Fruit fly (Drosophila melanogaster) whole organism, adult: Measurements from ENCODE around the gene CG7379.

ENCODE experiments used
- CG11617 ChIP-seq: fragments of 200-800 bp; sonication (Bioruptor generic); optimal IDR thresholded peaks from 2 replicates; lab custom pipeline; 2017; ENCODE audit warnings: mild to moderate bottlenecking, missing biosample characterization, missing genetic modification reagents, missing genetic modification characterization
- CG12768 ChIP-seq: fragments of 200-800 bp; sonication (Bioruptor generic); optimal IDR thresholded peaks from 2 replicates; lab custom pipeline; 2017; ENCODE audit warnings: missing biosample characterization, missing genetic modification characterization, mild to moderate bottlenecking, moderate library complexity, missing genetic modification reagents
- CG14711 ChIP-seq: fragments of 200-800 bp; sonication (Bioruptor generic); optimal IDR thresholded peaks from 2 replicates; lab custom pipeline; 2018; ENCODE audit warnings: missing biosample characterization, mild to moderate bottlenecking, missing genetic modification characterization, moderate library complexity
- CG1620 ChIP-seq: fragments of 200-800 bp; sonication (Bioruptor generic); optimal IDR thresholded peaks from 2 replicates; lab custom pipeline; 2016; ENCODE audit warnings: missing biosample characterization, missing genetic modification characterization
- CG33017 ChIP-seq: fragments of 200-800 bp; sonication (Bioruptor generic); optimal IDR thresholded peaks from 2 replicates; lab custom pipeline; 2018; ENCODE audit warnings: missing biosample characterization, mild to moderate bottlenecking, missing genetic modification characterization, moderate library complexity
- CG5204 ChIP-seq: fragments of 200-800 bp; sonication (Bioruptor generic); optimal IDR thresholded peaks from 2 replicates; lab custom pipeline; 2016; ENCODE audit warnings: missing biosample characterization, missing genetic modification characterization
- CG7045 ChIP-seq: fragments of 200-800 bp; sonication (Bioruptor generic); optimal IDR thresholded peaks from 2 replicates; lab custom pipeline; 2017; ENCODE audit warnings: missing biosample characterization, mild to moderate bottlenecking, missing genetic modification characterization
- CG7101 ChIP-seq: fragments of 200-800 bp; sonication (Bioruptor generic); optimal IDR thresholded peaks from 2 replicates; lab custom pipeline; 2018; ENCODE audit warnings: missing biosample characterization, mild to moderate bottlenecking, missing genetic modification characterization, moderate library complexity
- Clk ChIP-seq: fragments of 200-800 bp; sonication (Bioruptor generic); optimal IDR thresholded peaks from 2 replicates; lab custom pipeline; 2017; ENCODE audit warnings: missing biosample characterization, missing genetic modification characterization
- Crg-1 ChIP-seq: fragments of 200-800 bp; sonication (Bioruptor generic); optimal IDR thresholded peaks from 2 replicates; lab custom pipeline; 2016; ENCODE audit warnings: missing biosample characterization, missing genetic modification characterization
- Hr96 ChIP-seq: fragments of 200-800 bp; sonication (Bioruptor generic); optimal IDR thresholded peaks from 2 replicates; lab custom pipeline; 2016; ENCODE audit warnings: missing biosample characterization, missing genetic modification characterization
- Mnt ChIP-seq: fragments of 200-800 bp; sonication (Bioruptor generic); optimal IDR thresholded peaks from 2 replicates; lab custom pipeline; 2016; ENCODE audit warnings: missing biosample characterization, mild to moderate bottlenecking, missing genetic modification characterization
- bab1 ChIP-seq: fragments of 200-800 bp; sonication (Bioruptor generic); optimal IDR thresholded peaks from 3 replicates; lab custom pipeline; 2019; ENCODE audit warnings: missing biosample characterization, mild to moderate bottlenecking, missing genetic modification characterization, moderate library complexity
- cic ChIP-seq: fragments of 200-800 bp; sonication (Bioruptor generic); optimal IDR thresholded peaks from 2 replicates; lab custom pipeline; 2017; ENCODE audit warnings: missing biosample characterization, mild to moderate bottlenecking, missing genetic modification characterization, moderate library complexity
- cnc ChIP-seq, 2 experiments: fragments of >200 bp; optimal IDR thresholded peaks; 2 replicates each; lab custom pipeline; 2017
- kay ChIP-seq: fragments of 200-800 bp; sonication (Bioruptor generic); peaks from one replicate; lab custom pipeline; 2016; ENCODE audit warnings: missing biosample characterization, missing genetic modification characterization, borderline replicate concordance
- ovo ChIP-seq: fragments of 200-800 bp; sonication (Bioruptor generic); optimal IDR thresholded peaks from 2 replicates; lab custom pipeline; 2016; ENCODE audit warnings: missing biosample characterization, missing genetic modification characterization
- pad ChIP-seq: fragments of 200-800 bp; sonication (Bioruptor generic); optimal IDR thresholded peaks from 3 replicates; lab custom pipeline; 2017; ENCODE audit warnings: missing biosample characterization, missing genetic modification characterization, mild to moderate bottlenecking, moderate library complexity, missing genetic modification reagents
- tj ChIP-seq: fragments of 200-800 bp; sonication (Bioruptor generic); optimal IDR thresholded peaks from 3 replicates; lab custom pipeline; 2017; ENCODE audit warnings: missing biosample characterization, mild to moderate bottlenecking, missing genetic modification characterization, moderate library complexity
- toe ChIP-seq: fragments of 200-800 bp; sonication (Bioruptor generic); optimal IDR thresholded peaks from 2 replicates; lab custom pipeline; 2016; ENCODE audit warnings: missing biosample characterization, missing genetic modification characterization

The CG7379 gene

dm6 chr3R:17787780-17788179, 10.3 kb downstream of the CG7379 start:
- TF ChIP-seq kay (GFP tag; lab: Kevin White, UChicago) (no peak), CG33017 (no peak)

DNA sequence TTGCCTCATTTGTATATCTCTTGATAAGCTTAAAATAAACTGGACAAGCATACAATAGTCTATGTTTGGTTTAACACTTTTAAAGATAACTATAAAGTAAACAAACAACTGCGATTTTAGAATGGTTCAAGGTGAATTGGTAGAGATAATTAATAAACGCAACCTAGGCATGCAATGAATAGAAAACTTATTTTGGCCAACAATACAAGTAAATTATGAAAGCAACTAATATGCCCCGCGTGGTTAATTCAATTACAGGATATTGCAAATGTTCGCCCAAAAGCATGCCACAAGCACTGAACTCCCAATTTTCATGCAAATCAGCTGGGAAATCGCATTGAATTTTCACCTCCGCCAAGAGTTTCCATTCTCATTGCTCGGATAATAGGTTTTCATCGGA, 13.9 kb downstream of the CG7379 start:
- TF ChIP-seq CG12768 (GFP tag; lab: Kevin White, UChicago) = no peak
- TF ChIP-seq Hr96 (GFP tag; lab: Kevin White, UChicago) = no peak
- TF ChIP-seq tj (GFP tag; lab: Kevin White, UChicago) = no peak

- TF ChIP-seq Mnt (GFP tag; lab: Kevin White, UChicago) (peak; percentile 2), bab1 (GFP tag; lab: Kevin White, UChicago) (no peak), Clk (GFP tag; lab: Kevin White, UChicago) (no peak), tj (GFP tag; lab: Kevin White, UChicago) (peak; percentile 2), ovo (GFP tag; lab: Kevin White, UChicago) (no peak), pad (GFP tag; lab: Kevin White, UChicago) (no peak), CG7101 (tag; lab: Kevin White, UChicago) (no peak), toe (no peak), CG1620 (no peak), CG11617 (no peak), cnc (optimal IDR thresholded peaks at IDR 0.05; lab: Kevin White, UChicago) (no peak), Hr96 (GFP tag; lab: Kevin White, UChicago) (no peak), CG7045 (no peak), cic (no peak), CG14711 (tag; lab: Kevin White, UChicago) (no peak), CG12768 (GFP tag; lab: Kevin White, UChicago) (no peak), Crg-1 (GFP tag; lab: Kevin White, UChicago) (no peak), CG5204 (GFP tag; lab: Kevin White, UChicago) (no peak), CG33017 (no peak), kay (GFP tag; lab: Kevin White, UChicago) (peak; percentile 25)
These were observed 15.0 kb downstream of the CG7379 start for dm6 chr3R:17783144-17783543.

dm6 chr3R:17781371-17781770, 16.7 kb downstream of the CG7379 start:
- no peak for TF ChIP-seq Crg-1 (GFP tag; lab: Kevin White, UChicago)
- no peak for TF ChIP-seq cic
- TF ChIP-seq CG7101 (tag; lab: Kevin White, UChicago) = peak; percentile 48
- TF ChIP-seq CG5204 (GFP tag; lab: Kevin White, UChicago) = no peak
- no peak for TF ChIP-seq Mnt (GFP tag; lab: Kevin White, UChicago)
- no peak for TF ChIP-seq tj (GFP tag; lab: Kevin White, UChicago)
- peak; percentile 72 for TF ChIP-seq kay (GFP tag; lab: Kevin White, UChicago)
- no peak for TF ChIP-seq pad (GFP tag; lab: Kevin White, UChicago)
- TF ChIP-seq cnc (optimal IDR thresholded peaks at IDR 0.05; lab: Kevin White, UChicago) = no peak
- TF ChIP-seq CG7045 = peak; percentile 37
- TF ChIP-seq CG12768 (GFP tag; lab: Kevin White, UChicago) = no peak
- TF ChIP-seq Hr96 (GFP tag; lab: Kevin White, UChicago) = no peak
- no peak for TF ChIP-seq bab1 (GFP tag; lab: Kevin White, UChicago)
- TF ChIP-seq CG33017 = peak; percentile 34
- peak; percentile 54 for TF ChIP-seq CG14711 (tag; lab: Kevin White, UChicago)
- TF ChIP-seq Clk (GFP tag; lab: Kevin White, UChicago) = no peak
- no peak for TF ChIP-seq ovo (GFP tag; lab: Kevin White, UChicago)
- no peak for TF ChIP-seq CG11617
- peak; percentile 58 for TF ChIP-seq toe
- TF ChIP-seq CG1620 = no peak

DNA sequence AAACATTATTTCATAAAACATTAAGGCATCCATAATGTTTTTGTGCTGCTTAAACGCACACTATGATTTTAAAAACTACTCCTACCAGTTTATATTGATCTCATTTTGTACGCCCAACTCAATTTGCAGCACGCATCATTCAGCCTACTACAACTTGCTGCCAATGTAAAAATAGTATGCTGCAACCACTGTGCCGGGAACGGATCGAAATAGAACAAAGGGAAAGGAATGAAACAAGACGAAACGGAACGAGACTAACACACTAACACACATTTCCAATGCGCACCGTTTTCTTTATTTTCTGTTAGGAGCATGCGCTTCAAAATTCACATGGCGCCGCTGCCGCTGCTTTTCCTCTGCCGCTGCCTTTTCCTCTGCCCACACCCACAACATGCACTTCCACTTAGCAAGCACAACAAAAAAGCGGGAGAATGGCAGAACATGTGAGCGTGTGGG, 21.1 kb downstream of the CG7379 start:
- TF ChIP-seq CG14711 (tag; lab: Kevin White, UChicago) = no peak
- TF ChIP-seq CG5204 (GFP tag; lab: Kevin White, UChicago) = peak; percentile 21
- no peak for TF ChIP-seq CG11617
- TF ChIP-seq pad (GFP tag; lab: Kevin White, UChicago) = no peak
- no peak for TF ChIP-seq Clk (GFP tag; lab: Kevin White, UChicago)
- no peak for TF ChIP-seq CG1620
- TF ChIP-seq CG7045 = no peak
- peak; percentile 52 for TF ChIP-seq toe

DNA sequence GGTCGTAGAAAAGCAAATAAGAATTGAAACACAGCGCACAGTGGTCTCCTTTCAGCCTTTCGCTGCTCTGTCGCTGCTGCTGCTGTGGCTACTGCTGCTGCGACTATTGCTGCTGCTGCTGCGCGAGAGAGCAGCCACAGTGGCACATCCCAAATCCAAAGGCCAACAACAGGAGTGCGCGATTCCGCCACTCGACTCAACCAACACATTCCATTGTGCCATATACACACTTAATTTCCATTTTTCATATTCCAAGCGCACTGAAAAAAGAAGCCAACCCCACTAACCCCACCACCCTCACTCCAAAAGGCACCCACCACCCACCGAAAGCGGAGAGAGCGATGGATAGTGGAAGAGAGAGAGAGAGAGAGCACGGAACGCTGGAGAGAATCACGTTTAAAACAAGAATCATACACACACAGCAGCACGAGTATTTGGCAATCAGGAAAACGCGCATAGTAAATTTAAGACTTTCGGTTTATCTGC, 22.0 kb downstream of the CG7379 start:
- no peak for TF ChIP-seq CG33017
- no peak for TF ChIP-seq cnc (optimal IDR thresholded peaks at IDR 0.05; lab: Kevin White, UChicago)
- no peak for TF ChIP-seq CG7101 (tag; lab: Kevin White, UChicago)
- no peak for TF ChIP-seq CG14711 (tag; lab: Kevin White, UChicago)
- TF ChIP-seq CG1620 = no peak
- TF ChIP-seq CG5204 (GFP tag; lab: Kevin White, UChicago) = no peak

dm6 chr3R:17774538-17774937, 23.6 kb downstream of the CG7379 start:
- TF ChIP-seq tj (GFP tag; lab: Kevin White, UChicago) (no peak), Crg-1 (GFP tag; lab: Kevin White, UChicago) (no peak), pad (GFP tag; lab: Kevin White, UChicago) (no peak), toe (peak; percentile 9), ovo (GFP tag; lab: Kevin White, UChicago) (no peak), CG33017 (peak; percentile 43), CG5204 (GFP tag; lab: Kevin White, UChicago) (peak; percentile 31), Clk (GFP tag; lab: Kevin White, UChicago) (no peak), CG12768 (GFP tag; lab: Kevin White, UChicago) (peak; percentile 37), CG7045 (peak; percentile 62), Mnt (GFP tag; lab: Kevin White, UChicago) (no peak), CG14711 (tag; lab: Kevin White, UChicago) (no peak), CG7101 (tag; lab: Kevin White, UChicago) (peak; percentile 10), Hr96 (GFP tag; lab: Kevin White, UChicago) (no peak), kay (GFP tag; lab: Kevin White, UChicago) (no peak), CG11617 (peak; percentile 16), cnc (optimal IDR thresholded peaks at IDR 0.05; lab: Kevin White, UChicago) (no peak), CG1620 (no peak), cic (no peak), bab1 (GFP tag; lab: Kevin White, UChicago) (no peak)
